Fruit fly (Drosophila melanogaster): ENCODE results near the gene Nelf-A.

Gene Nelf-A

dm6 chr3R:21199085-21199899, 24.2 kb upstream of the Nelf-A start (continued):
- peak; percentile 48 for TF ChIP-seq CG10543 (GFP tag; optimal IDR thresholded peaks at IDR 0.05)
- peak; percentile 38 for TF ChIP-seq mirr (GFP tag; optimal IDR thresholded peaks at IDR 0.05)
- peak in 1 of 2 experiments; percentile 8 for TF ChIP-seq eve (GFP tag; optimal IDR thresholded peaks at IDR 0.05)
- TF ChIP-seq ranshi (GFP tag; IDR thresholded peaks at IDR 0.05) = peak; percentile 4; the same call in 1 of the 2 replicates
- no peak for TF ChIP-seq lmd (GFP tag; IDR thresholded peaks at IDR 0.05)
- peak; percentile 28 for TF ChIP-seq CG5180 (GFP tag; optimal IDR thresholded peaks at IDR 0.05)
- TF ChIP-seq pum (GFP tag; optimal IDR thresholded peaks at IDR 0.05) = no peak
- peak; percentile 76 for TF ChIP-seq ftz-f1 (GFP tag; optimal IDR thresholded peaks at IDR 0.05)
- no peak for TF ChIP-seq seq (GFP tag; IDR thresholded peaks at IDR 0.05)
- no peak for TF ChIP-seq CG11504 (tag; optimal IDR thresholded peaks at IDR 0.05)
- TF ChIP-seq CG6254 (GFP tag; optimal IDR thresholded peaks at IDR 0.05) = no peak
- no peak for TF ChIP-seq run (tag; optimal IDR thresholded peaks at IDR 0.05)
- 0 out of 2 replicates have a peak, but pooled peaks have one; percentile 21 for TF ChIP-seq MBD-R2 (GFP tag; IDR thresholded peaks at IDR 0.05)
- TF ChIP-seq br (optimal IDR thresholded peaks at IDR 0.05) = no peak
- TF ChIP-seq Rfx (GFP tag; IDR thresholded peaks at IDR 0.05) = peak; percentile 28; the same call in 1 of the 2 replicates
- TF ChIP-seq nom (GFP tag; optimal IDR thresholded peaks at IDR 0.05) = peak; percentile 3
- peak; percentile 25 for TF ChIP-seq sd (tag; optimal IDR thresholded peaks at IDR 0.05)
- TF ChIP-seq lbe (GFP tag; optimal IDR thresholded peaks at IDR 0.05) = peak; percentile 6
- TF ChIP-seq kni (GFP tag; optimal IDR thresholded peaks at IDR 0.05) = no peak
- TF ChIP-seq chinmo (GFP tag; IDR thresholded peaks at IDR 0.05; ENCODE audit: partially characterized antibody) = 0 out of 4 replicates have a peak, but pooled peaks have one; percentile 50
- TF ChIP-seq exex (tag; optimal IDR thresholded peaks at IDR 0.05) = peak; percentile 55
- peak; percentile 26 for TF ChIP-seq Deaf1 (tag; optimal IDR thresholded peaks at IDR 0.05)
- TF ChIP-seq jumu (GFP tag; optimal IDR thresholded peaks at IDR 0.05) = no peak
- TF ChIP-seq CG12391 (tag; optimal IDR thresholded peaks at IDR 0.05) = no peak
- TF ChIP-seq Vsx1 (GFP tag; optimal IDR thresholded peaks at IDR 0.05) = peak; percentile 36
- TF ChIP-seq scrt (GFP tag; optimal IDR thresholded peaks at IDR 0.05) = peak; percentile 36
- TF ChIP-seq CG2678 (tag; optimal IDR thresholded peaks at IDR 0.05) = peak; percentile 21
- TF ChIP-seq sug (tag; optimal IDR thresholded peaks at IDR 0.05) = peak; percentile 82
- peak; percentile 47 for TF ChIP-seq Jarid2 (GFP tag; optimal IDR thresholded peaks at IDR 0.05)
- TF ChIP-seq CG32532 (GFP tag; IDR thresholded peaks at IDR 0.05) = peak; percentile 7; the same call in 1 of the 2 replicates
- peak; percentile 47 for TF ChIP-seq bigmax (GFP tag; optimal IDR thresholded peaks at IDR 0.05)
- peak; percentile 18 for TF ChIP-seq CG34376 (GFP tag; optimal IDR thresholded peaks at IDR 0.05)

- no peak for TF ChIP-seq CG14965 (GFP tag; optimal IDR thresholded peaks at IDR 0.05; ENCODE audit: borderline replicate concordance)
- no peak for TF ChIP-seq dan (GFP tag; IDR thresholded peaks at IDR 0.05)
- TF ChIP-seq sr (GFP tag; IDR thresholded peaks at IDR 0.05) = no peak
- TF ChIP-seq CG11504 (tag; optimal IDR thresholded peaks at IDR 0.05) = peak; percentile 31
- TF ChIP-seq org-1 (GFP tag; optimal IDR thresholded peaks at IDR 0.05) = no peak
- TF ChIP-seq Drgx (GFP tag; IDR thresholded peaks at IDR 0.05) = peak; percentile 58
- no peak for TF ChIP-seq tin (GFP tag; optimal IDR thresholded peaks at IDR 0.05)
- no peak for TF ChIP-seq nau (GFP tag; optimal IDR thresholded peaks at IDR 0.05)
- no peak for TF ChIP-seq CG11398 (GFP tag; optimal IDR thresholded peaks at IDR 0.05)
- no peak for TF ChIP-seq Max (GFP tag; optimal IDR thresholded peaks at IDR 0.05)
- no peak for TF ChIP-seq tll (GFP tag; optimal IDR thresholded peaks at IDR 0.05)
- peak in 1 of 3 experiments; percentile 66 for TF ChIP-seq lola (GFP tag; optimal IDR thresholded peaks at IDR 0.05)
- no peak for TF ChIP-seq CG11723 (GFP tag; optimal IDR thresholded peaks at IDR 0.05)
- no peak for TF ChIP-seq Asciz (GFP tag; optimal IDR thresholded peaks at IDR 0.05)
- no peak for TF ChIP-seq Lhr (GFP tag; optimal IDR thresholded peaks at IDR 0.05)
- peak in 1 of 2 experiments; percentile 46 for TF ChIP-seq Hr51 (GFP tag; optimal IDR thresholded peaks at IDR 0.05)
- no peak for TF ChIP-seq CG6175 (GFP tag; IDR thresholded peaks at IDR 0.05)
- peak in 1 of 2 experiments; percentile 22 for TF ChIP-seq dpn (GFP tag; optimal IDR thresholded peaks at IDR 0.05)
Measured at dm6 chr3R:21199953-21200368, 23.5 kb upstream of the Nelf-A start.
